Fruit fly (Drosophila melanogaster): ENCODE measurements around the gene Surf4.

Surf4 gene

DNA sequence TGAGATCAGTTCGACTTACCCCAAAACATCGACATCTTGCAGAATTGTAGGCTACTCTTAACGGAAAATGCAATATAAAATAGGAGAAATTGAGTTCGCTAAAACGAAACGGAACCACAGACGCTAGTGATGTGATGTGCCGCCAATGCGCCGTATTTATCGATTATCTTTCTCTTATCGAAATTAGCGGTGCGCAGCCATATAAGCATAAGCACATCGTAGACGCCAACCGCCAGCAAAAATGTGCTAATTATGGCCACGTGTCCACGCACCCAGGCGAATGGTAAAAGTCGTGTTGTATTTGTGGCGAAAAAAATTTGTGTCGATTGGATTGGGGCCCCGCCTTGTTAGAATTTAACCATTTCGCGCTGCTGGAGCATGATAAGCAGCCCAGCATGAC is 13.0 kb downstream of the Surf4 start, which contains the start of the genes Fkbp39 and Cyfip (continued):
- TF ChIP-seq CG6813 (GFP tag; optimal IDR thresholded peaks at IDR 0.05) (no peak), Optix (GFP tag; IDR thresholded peaks at IDR 0.05) (peak; percentile 55; the same call in 1 of the 3 replicates), lmd (GFP tag; IDR thresholded peaks at IDR 0.05) (no peak; the same call in 1 of the 2 replicates), CG10959 (GFP tag; IDR thresholded peaks at IDR 0.05) (no peak), HLH4C (GFP tag; IDR thresholded peaks at IDR 0.05; ENCODE audit: partially characterized antibody) (peak; percentile 80), unpg (GFP tag; optimal IDR thresholded peaks at IDR 0.05) (no peak), Tbp (GFP tag; optimal IDR thresholded peaks at IDR 0.05) (no peak), CG8290 (GFP tag; optimal IDR thresholded peaks at IDR 0.05) (no peak), CG8290 (tag; optimal IDR thresholded peaks at IDR 0.05) (no peak), CG12071 (GFP tag; optimal IDR thresholded peaks at IDR 0.05) (no peak), mam (GFP tag; optimal IDR thresholded peaks at IDR 0.05) (peak; percentile 69), Xbp1 (GFP tag; optimal IDR thresholded peaks at IDR 0.05) (peak; percentile 65), Med (GFP tag) (peak; percentile 98), dati (GFP tag; IDR thresholded peaks at IDR 0.05) (no peak), al (GFP tag; IDR thresholded peaks at IDR 0.05) (0 out of 2 replicates have a peak, but pooled peaks have one; percentile 19), ac (GFP tag; optimal IDR thresholded peaks at IDR 0.05) (no peak), hb (GFP tag; IDR thresholded peaks at IDR 0.05; ENCODE audit: partially characterized antibody) (peak; percentile 70; the same call in 1 of the 3 replicates), chm (GFP tag; IDR thresholded peaks at IDR 0.05) (no peak), CG7745 (tag; optimal IDR thresholded peaks at IDR 0.05) (no peak), inv (GFP tag; IDR thresholded peaks at IDR 0.05; ENCODE audit: partially characterized antibody) (peak; percentile 59), CG14014 (GFP tag; IDR thresholded peaks at IDR 0.05) (peak; percentile 51; the same call in 1 of the 2 replicates), CG10431 (GFP tag; optimal IDR thresholded peaks at IDR 0.05) (no peak), CG16863 (GFP tag; optimal IDR thresholded peaks at IDR 0.05) (peak; percentile 9), pnt (GFP tag; optimal IDR thresholded peaks at IDR 0.05) (no peak), CG18262 (tag; optimal IDR thresholded peaks at IDR 0.05) (no peak), Sry-δ (GFP tag; optimal IDR thresholded peaks at IDR 0.05) (peak; percentile 100), en (GFP tag; optimal IDR thresholded peaks at IDR 0.05) (no peak), nmo (GFP tag; optimal IDR thresholded peaks at IDR 0.05) (peak; percentile 76), gro (GFP tag; optimal IDR thresholded peaks at IDR 0.05) (peak; percentile 85), HLH54F (GFP tag; optimal IDR thresholded peaks at IDR 0.05) (peak; percentile 64), Side (GFP tag; optimal IDR thresholded peaks at IDR 0.05) (peak; percentile 67), CG33557 (GFP tag; optimal IDR thresholded peaks at IDR 0.05) (no peak), CG4360 (GFP tag; IDR thresholded peaks at IDR 0.05) (no peak), lilli (GFP tag; optimal IDR thresholded peaks at IDR 0.05) (peak; percentile 74), Sox100B (GFP tag; optimal IDR thresholded peaks at IDR 0.05) (no peak), sd (tag; optimal IDR thresholded peaks at IDR 0.05) (no peak), Dfd (GFP tag; optimal IDR thresholded peaks at IDR 0.05) (no peak), Fer2 (tag; optimal IDR thresholded peaks at IDR 0.05) (no peak), gcm2 (GFP tag; optimal IDR thresholded peaks at IDR 0.05) (peak; percentile 14), CG7839 (tag; optimal IDR thresholded peaks at IDR 0.05) (no peak), CG10366 (GFP tag; IDR thresholded peaks at IDR 0.05) (peak; percentile 34), CG1792 (GFP tag; optimal IDR thresholded peaks at IDR 0.05) (peak; percentile 22), grn (GFP tag; optimal IDR thresholded peaks at IDR 0.05) (no peak), Blimp-1 (GFP tag; optimal IDR thresholded peaks at IDR 0.05) (no peak), CG6254 (GFP tag; optimal IDR thresholded peaks at IDR 0.05) (no peak), CG17802 (tag; optimal IDR thresholded peaks at IDR 0.05) (no peak), cas (GFP tag; IDR thresholded peaks at IDR 0.05) (no peak; the same call in 1 of the 2 replicates), CG6683 (GFP tag; optimal IDR thresholded peaks at IDR 0.05) (no peak), CG31388 (GFP tag; optimal IDR thresholded peaks at IDR 0.05) (no peak), Bteb2 (GFP tag; optimal IDR thresholded peaks at IDR 0.05) (no peak), CG14667 (GFP tag; IDR thresholded peaks at IDR 0.05) (no peak), CG32772 (GFP tag; IDR thresholded peaks at IDR 0.05) (peak; percentile 78)
